Fruit fly (Drosophila melanogaster) whole organism, adult: ENCODE measurements around the gene CG33645.

Experiments used
- CG11617 ChIP-seq: fragments of 200-800 bp; sonication (Bioruptor generic); optimal IDR thresholded peaks from 2 replicates; lab custom pipeline; 2017; ENCODE audit warnings: mild to moderate bottlenecking, missing biosample characterization, missing genetic modification reagents, missing genetic modification characterization
- CG12768 ChIP-seq: fragments of 200-800 bp; sonication (Bioruptor generic); optimal IDR thresholded peaks from 2 replicates; lab custom pipeline; 2017; ENCODE audit warnings: missing biosample characterization, missing genetic modification characterization, mild to moderate bottlenecking, moderate library complexity, missing genetic modification reagents
- CG14711 ChIP-seq: fragments of 200-800 bp; sonication (Bioruptor generic); optimal IDR thresholded peaks from 2 replicates; lab custom pipeline; 2018; ENCODE audit warnings: missing biosample characterization, mild to moderate bottlenecking, missing genetic modification characterization, moderate library complexity
- CG5204 ChIP-seq: fragments of 200-800 bp; sonication (Bioruptor generic); optimal IDR thresholded peaks from 2 replicates; lab custom pipeline; 2016; ENCODE audit warnings: missing biosample characterization, missing genetic modification characterization
- CG7045 ChIP-seq: fragments of 200-800 bp; sonication (Bioruptor generic); optimal IDR thresholded peaks from 2 replicates; lab custom pipeline; 2017; ENCODE audit warnings: missing biosample characterization, mild to moderate bottlenecking, missing genetic modification characterization
- CG7101 ChIP-seq: fragments of 200-800 bp; sonication (Bioruptor generic); optimal IDR thresholded peaks from 2 replicates; lab custom pipeline; 2018; ENCODE audit warnings: missing biosample characterization, mild to moderate bottlenecking, missing genetic modification characterization, moderate library complexity
- Clk ChIP-seq: fragments of 200-800 bp; sonication (Bioruptor generic); optimal IDR thresholded peaks from 2 replicates; lab custom pipeline; 2017; ENCODE audit warnings: missing biosample characterization, missing genetic modification characterization
- Hr96 ChIP-seq: fragments of 200-800 bp; sonication (Bioruptor generic); optimal IDR thresholded peaks from 2 replicates; lab custom pipeline; 2016; ENCODE audit warnings: missing biosample characterization, missing genetic modification characterization
- Mnt ChIP-seq: fragments of 200-800 bp; sonication (Bioruptor generic); optimal IDR thresholded peaks from 2 replicates; lab custom pipeline; 2016; ENCODE audit warnings: missing biosample characterization, mild to moderate bottlenecking, missing genetic modification characterization
- bab1 ChIP-seq: fragments of 200-800 bp; sonication (Bioruptor generic); optimal IDR thresholded peaks from 3 replicates; lab custom pipeline; 2019; ENCODE audit warnings: missing biosample characterization, mild to moderate bottlenecking, missing genetic modification characterization, moderate library complexity
- kay ChIP-seq: fragments of 200-800 bp; sonication (Bioruptor generic); peaks from one replicate; lab custom pipeline; 2016; ENCODE audit warnings: missing biosample characterization, missing genetic modification characterization, borderline replicate concordance
- ovo ChIP-seq: fragments of 200-800 bp; sonication (Bioruptor generic); optimal IDR thresholded peaks from 2 replicates; lab custom pipeline; 2016; ENCODE audit warnings: missing biosample characterization, missing genetic modification characterization
- tj ChIP-seq: fragments of 200-800 bp; sonication (Bioruptor generic); optimal IDR thresholded peaks from 3 replicates; lab custom pipeline; 2017; ENCODE audit warnings: missing biosample characterization, mild to moderate bottlenecking, missing genetic modification characterization, moderate library complexity
- toe ChIP-seq: fragments of 200-800 bp; sonication (Bioruptor generic); optimal IDR thresholded peaks from 2 replicates; lab custom pipeline; 2016; ENCODE audit warnings: missing biosample characterization, missing genetic modification characterization

DNA sequence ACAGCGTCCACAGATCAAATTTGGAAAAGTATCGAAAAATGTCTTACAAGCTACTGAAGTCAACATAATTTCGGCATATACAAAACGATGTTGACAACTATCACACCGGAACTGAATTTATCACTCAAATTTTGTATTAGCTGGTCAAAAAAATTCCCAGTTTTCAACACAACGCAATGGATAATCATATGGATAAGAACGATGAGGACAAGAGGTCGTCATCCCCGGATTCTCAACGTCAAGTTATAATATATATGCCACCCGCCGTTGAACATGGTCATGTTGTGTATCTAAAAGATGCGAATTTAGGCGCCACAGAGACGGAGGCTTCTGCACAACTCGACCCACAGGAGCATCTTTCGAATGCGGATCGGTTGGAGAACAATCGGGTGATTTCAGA, 9.9 kb downstream of the CG33645 start, which contains the start of gene CG9263:
- TF ChIP-seq kay (no peak), bab1 (GFP tag; lab: Kevin White, UChicago) (no peak), CG7101 (tag; lab: Kevin White, UChicago) (no peak), CG7045 (GFP tag; lab: Kevin White, UChicago) (no peak), CG12768 (no peak), Mnt (GFP tag; lab: Kevin White, UChicago) (no peak), CG5204 (GFP tag; lab: Kevin White, UChicago) (no peak), tj (GFP tag; lab: Kevin White, UChicago) (no peak), Clk (no peak), ovo (GFP tag; lab: Kevin White, UChicago) (no peak), CG11617 (GFP tag; lab: Kevin White, UChicago) (no peak), CG14711 (tag; lab: Kevin White, UChicago) (no peak), Hr96 (GFP tag; lab: Kevin White, UChicago) (no peak), toe (GFP tag; lab: Kevin White, UChicago) (no peak)
